Worm (Caenorhabditis elegans) whole organism, early embryonic: ENCODE data around the gene nhr-8.

Experiments used
- B0310.2 ChIP-seq: sonication (generic microtip); optimal IDR thresholded peaks from 2 replicates; lab custom pipeline; 2016; ENCODE audit warnings: mild to moderate bottlenecking, missing genetic modification characterization, missing compliant biosample characterization
- F13C5.2 ChIP-seq: sonication (generic microtip); optimal IDR thresholded peaks from 2 replicates; lab custom pipeline; 2017; ENCODE audit warnings: mild to moderate bottlenecking, missing genetic modification characterization, inconsistent platforms, missing compliant biosample characterization
- ama-1 ChIP-seq: fragments of 150-350 bp; optimal IDR thresholded peaks from 2 replicates; lab custom pipeline; 2014
- ceh-13 ChIP-seq: fragments of 200-800 bp; sonication (Bioruptor generic); optimal IDR thresholded peaks from 2 replicates; lab custom pipeline; 2018; ENCODE audit warnings: mild to moderate bottlenecking, missing genetic modification characterization, missing compliant biosample characterization
- ceh-36 ChIP-seq: sonication (generic microtip); optimal IDR thresholded peaks from 2 replicates; lab custom pipeline; 2016; ENCODE audit warnings: missing genetic modification characterization, inconsistent platforms, missing compliant biosample characterization
- ets-7 ChIP-seq: sonication (generic microtip); optimal IDR thresholded peaks from 2 replicates; lab custom pipeline; 2016; ENCODE audit warnings: missing genotype, missing genetic modification characterization, missing compliant biosample characterization
- flt-1 ChIP-seq: fragments of 200-800 bp; sonication (Bioruptor generic); IDR thresholded peaks from 2 replicates; pipeline ENCODE4 v1.3.6; 2022; ENCODE audit warnings: missing genetic modification characterization, missing compliant biosample characterization
- hmbx-1 ChIP-seq: sonication (generic microtip); optimal IDR thresholded peaks from 2 replicates; lab custom pipeline; 2016; ENCODE audit warnings: mild to moderate bottlenecking, missing genetic modification characterization, missing compliant biosample characterization
- hmg-4 ChIP-seq: fragments of 200-800 bp; sonication (Bioruptor generic); optimal IDR thresholded peaks from 2 replicates; lab custom pipeline; 2018; ENCODE audit warnings: mild to moderate bottlenecking, missing genetic modification characterization, missing compliant biosample characterization
- pes-1 ChIP-seq: fragments of 200-800 bp; sonication (Bioruptor generic); IDR thresholded peaks from 2 replicates; pipeline ENCODE4 v1.3.6; 2022; ENCODE audit warnings: missing genetic modification reagents, missing genetic modification characterization, missing compliant biosample characterization
- sea-1 ChIP-seq: fragments of 200-800 bp; sonication (Bioruptor generic); conservative IDR thresholded peaks from 2 replicates; pipeline ENCODE4 v1.3.6; 2022; ENCODE audit warnings: missing genetic modification characterization, missing compliant biosample characterization
- tbx-11 ChIP-seq: fragments of 200-800 bp; sonication (Bioruptor generic); IDR thresholded peaks from 2 replicates; pipeline ENCODE4 v1.3.6; 2022; ENCODE audit warnings: missing genetic modification characterization, missing compliant biosample characterization
- tbx-37 ChIP-seq: fragments of 200-800 bp; sonication (Bioruptor generic); conservative IDR thresholded peaks from 2 replicates; pipeline ENCODE4 v1.3.6; 2022; ENCODE audit warnings: missing genetic modification reagents, missing genetic modification characterization, missing compliant biosample characterization
- tra-4 ChIP-seq: sonication (generic microtip); optimal IDR thresholded peaks from 2 replicates; lab custom pipeline; 2017; ENCODE audit warnings: missing genetic modification characterization, missing compliant biosample characterization

DNA sequence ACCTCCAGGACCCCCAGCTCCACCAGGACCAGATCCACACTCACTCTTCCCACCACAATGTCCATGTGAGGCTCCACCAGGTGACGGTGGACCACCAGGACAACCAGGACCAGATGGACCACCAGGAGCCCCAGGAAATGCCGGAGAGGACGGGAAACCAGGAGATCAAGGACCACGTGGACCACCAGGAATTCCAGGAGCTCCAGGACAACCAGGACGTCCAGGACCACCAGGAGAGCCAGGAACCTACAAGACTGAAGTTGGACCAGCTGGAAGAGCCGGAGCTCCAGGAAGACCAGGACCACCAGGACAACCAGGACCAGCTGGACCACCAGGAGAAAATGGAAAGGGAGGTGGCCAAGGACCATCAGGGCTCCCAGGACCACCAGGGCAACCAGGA is 43.3 kb downstream of the nhr-8 start:
- no peak for TF ChIP-seq ama-1 (lab: Kevin White, UChicago)
- TF ChIP-seq ceh-13 (GFP tag; lab: Kevin White, UChicago): no peak
- no peak for TF ChIP-seq ets-7 (tag; lab: Kevin White, UChicago)
- no peak for TF ChIP-seq flt-1
- TF ChIP-seq F13C5.2: no peak
- TF ChIP-seq B0310.2 (tag; lab: Kevin White, UChicago): no peak
- TF ChIP-seq hmbx-1 (tag; lab: Kevin White, UChicago): no peak
- no peak for TF ChIP-seq pes-1 (GFP tag; lab: Robert Waterston, UW)
- no peak for TF ChIP-seq tra-4 (tag; lab: Kevin White, UChicago)
- no peak for TF ChIP-seq ceh-36 (tag; lab: Kevin White, UChicago)
- TF ChIP-seq tbx-37 (GFP tag; lab: Robert Waterston, UW): no peak
- no peak for TF ChIP-seq hmg-4 (GFP tag; lab: Kevin White, UChicago)
- no peak for TF ChIP-seq tbx-11 (GFP tag; lab: Robert Waterston, UW)
- TF ChIP-seq sea-1 (GFP tag; lab: Robert Waterston, UW): no peak
